Worm (Caenorhabditis elegans): ENCODE data around the gene rde-8.

Gene rde-8

ce11 chrIV:7072110-7072509 is 31.0 kb downstream of the rde-8 start, which contains the start of gene srg-48:
Gene srg-48 (plus strand): TSS chrIV:7072410.
- TF ChIP-seq lin-13 (GFP tag; optimal IDR thresholded peaks at IDR 0.05) (no peak), ztf-1 (GFP tag; conservative IDR thresholded peaks at IDR 0.05) (no peak), blmp-1 (tag; optimal IDR thresholded peaks at IDR 0.05; ENCODE audit: insufficient read depth) (no peak), ceh-82 (tag; optimal IDR thresholded peaks at IDR 0.05) (no peak), nhr-12 (tag; optimal IDR thresholded peaks at IDR 0.05) (no peak), nhr-129 (tag; optimal IDR thresholded peaks at IDR 0.05) (no peak), ceh-16 (tag; optimal IDR thresholded peaks at IDR 0.05) (no peak), elt-3 (tag; optimal IDR thresholded peaks at IDR 0.05) (no peak), crh-2 (tag; optimal IDR thresholded peaks at IDR 0.05) (no peak), lin-39 (tag; optimal IDR thresholded peaks at IDR 0.05) (no peak), nhr-25 (tag; optimal IDR thresholded peaks at IDR 0.05) (no peak), unc-62 (GFP tag; optimal IDR thresholded peaks at IDR 0.05) (no peak), skn-1 (tag; optimal IDR thresholded peaks at IDR 0.05) (no peak)

- TF ChIP-seq lin-11 (tag; optimal IDR thresholded peaks at IDR 0.05) (no peak), nhr-129 (tag; optimal IDR thresholded peaks at IDR 0.05) (no peak)
Observed at ce11 chrIV:7067446-7067845, 35.6 kb downstream of the rde-8 start.

ce11 chrIV:7065022-7065421 is 38.0 kb downstream of the rde-8 start, which contains the start of gene Y43B11AL.1:
Gene Y43B11AL.1 (plus strand): TSS chrIV:7065322.
- no peak for TF ChIP-seq ama-1 (optimal IDR thresholded peaks at IDR 0.05)
- TF ChIP-seq ztf-1 (GFP tag; conservative IDR thresholded peaks at IDR 0.05) = no peak
- TF ChIP-seq sma-3 (GFP tag; optimal IDR thresholded peaks at IDR 0.05) = no peak
- TF ChIP-seq unc-62 (GFP tag; optimal IDR thresholded peaks at IDR 0.05) = no peak
- no peak for TF ChIP-seq ztf-4 (tag; optimal IDR thresholded peaks at IDR 0.05)
- no peak for TF ChIP-seq C34F6.9 (tag; optimal IDR thresholded peaks at IDR 0.05)
- TF ChIP-seq Y55F3AM.14 (GFP tag; optimal IDR thresholded peaks at IDR 0.05) = no peak
- no peak for TF ChIP-seq nhr-10 (tag; optimal IDR thresholded peaks at IDR 0.05)
- TF ChIP-seq ZK546.5 (tag; optimal IDR thresholded peaks at IDR 0.05) = no peak
- TF ChIP-seq zag-1 (tag; optimal IDR thresholded peaks at IDR 0.05) = no peak
- TF ChIP-seq F13H6.1 (tag; optimal IDR thresholded peaks at IDR 0.05) = no peak
- no peak for TF ChIP-seq sma-9 (GFP tag; optimal IDR thresholded peaks at IDR 0.05)
- TF ChIP-seq sma-9 (tag; optimal IDR thresholded peaks at IDR 0.05) = no peak
- TF ChIP-seq nhr-25 (tag; optimal IDR thresholded peaks at IDR 0.05) = no peak
- no peak for TF ChIP-seq unc-39 (tag; optimal IDR thresholded peaks at IDR 0.05)
- TF ChIP-seq ceh-82 (tag; optimal IDR thresholded peaks at IDR 0.05) = no peak
- TF ChIP-seq gmeb-1 (tag; optimal IDR thresholded peaks at IDR 0.05) = no peak
- no peak for TF ChIP-seq nhr-12 (tag; optimal IDR thresholded peaks at IDR 0.05)
- TF ChIP-seq crh-2 (tag; optimal IDR thresholded peaks at IDR 0.05) = no peak

- no peak for TF ChIP-seq nhr-11 (tag; optimal IDR thresholded peaks at IDR 0.05)
- no peak for TF ChIP-seq skn-1 (tag; optimal IDR thresholded peaks at IDR 0.05)
- no peak for TF ChIP-seq ceh-82 (tag; optimal IDR thresholded peaks at IDR 0.05)
- no peak for TF ChIP-seq gmeb-1 (tag; optimal IDR thresholded peaks at IDR 0.05)
- no peak for TF ChIP-seq nhr-21 (tag; optimal IDR thresholded peaks at IDR 0.05)
- TF ChIP-seq lin-13 (GFP tag; optimal IDR thresholded peaks at IDR 0.05) = no peak
- TF ChIP-seq sem-4 (tag; optimal IDR thresholded peaks at IDR 0.05) = no peak
- no peak for TF ChIP-seq sma-9 (GFP tag; optimal IDR thresholded peaks at IDR 0.05)
- no peak for TF ChIP-seq sma-9 (tag; optimal IDR thresholded peaks at IDR 0.05)
- no peak for TF ChIP-seq nhr-237 (tag; optimal IDR thresholded peaks at IDR 0.05)
- no peak for TF ChIP-seq lin-11 (tag; optimal IDR thresholded peaks at IDR 0.05)
Observed at ce11 chrIV:7062697-7063096, 40.4 kb downstream of the rde-8 start.

ce11 chrIV:7057677-7058076 is 45.4 kb downstream of the rde-8 start, which contains the start of gene srx-50:
Gene srx-50 (plus strand): TSS chrIV:7057977.
- TF ChIP-seq blmp-1 (tag; optimal IDR thresholded peaks at IDR 0.05; ENCODE audit: insufficient read depth) = no peak
- TF ChIP-seq skn-1 (tag; optimal IDR thresholded peaks at IDR 0.05) = no peak
- TF ChIP-seq ztf-1 (GFP tag; conservative IDR thresholded peaks at IDR 0.05) = no peak
- TF ChIP-seq nhr-12 (tag; optimal IDR thresholded peaks at IDR 0.05) = no peak
- no peak for TF ChIP-seq egl-27 (tag; optimal IDR thresholded peaks at IDR 0.05)
- no peak for TF ChIP-seq nhr-21 (tag; optimal IDR thresholded peaks at IDR 0.05)
- TF ChIP-seq sma-9 (GFP tag; optimal IDR thresholded peaks at IDR 0.05) = no peak
- no peak for TF ChIP-seq sma-9 (tag; optimal IDR thresholded peaks at IDR 0.05)
- no peak for TF ChIP-seq ceh-16 (tag; optimal IDR thresholded peaks at IDR 0.05)
- no peak for TF ChIP-seq sma-3 (GFP tag; optimal IDR thresholded peaks at IDR 0.05)

- no peak for TF ChIP-seq nhr-21 (tag; optimal IDR thresholded peaks at IDR 0.05)
Observed at ce11 chrIV:7052135-7052534, 50.9 kb downstream of the rde-8 start.
